Fruit fly (Drosophila melanogaster) whole organism, embryonic: ENCODE results near the gene Sec5.

Source experiments
- CG13894 ChIP-seq: fragments of 200-800 bp; sonication (Bioruptor generic); optimal IDR thresholded peaks from 3 replicates; lab custom pipeline; 2018; ENCODE audit warnings: missing biosample characterization, mild to moderate bottlenecking, missing genetic modification characterization, moderate library complexity
- CG17912 ChIP-seq: fragments of 200-800 bp; sonication (Bioruptor generic); optimal IDR thresholded peaks from 2 replicates; lab custom pipeline; 2018; ENCODE audit warnings: missing biosample characterization, mild to moderate bottlenecking, missing genetic modification characterization
- Dfd ChIP-seq, 2 experiments: fragments of >200 bp; optimal IDR thresholded peaks; 2 replicates each; lab custom pipeline; 2017; ENCODE audit warnings: missing biosample characterization in 2 of 2, missing genetic modification characterization in 2 of 2
- ERR ChIP-seq: fragments of 200-800 bp; sonication (Bioruptor generic); optimal IDR thresholded peaks from 2 replicates; lab custom pipeline; 2016; ENCODE audit warnings: missing biosample characterization, missing genetic modification characterization
- Fer3 ChIP-seq: fragments of 200-800 bp; sonication (Bioruptor generic); optimal IDR thresholded peaks from 2 replicates; lab custom pipeline; 2018; ENCODE audit warnings: missing biosample characterization, mild to moderate bottlenecking, missing genetic modification characterization, moderate library complexity
- MTF-1 ChIP-seq: fragments of 200-800 bp; sonication (Bioruptor generic); optimal IDR thresholded peaks from 2 replicates; lab custom pipeline; 2018; ENCODE audit warnings: missing biosample characterization, mild to moderate bottlenecking, missing genetic modification characterization, borderline replicate concordance
- NfI ChIP-seq: fragments of 200-800 bp; sonication (Bioruptor generic); optimal IDR thresholded peaks from 3 replicates; lab custom pipeline; 2018; ENCODE audit warnings: missing biosample characterization, mild to moderate bottlenecking, missing genetic modification characterization, moderate library complexity
- abd-A ChIP-seq: fragments of 200-800 bp; sonication (Bioruptor generic); optimal IDR thresholded peaks from 3 replicates; lab custom pipeline; 2019; ENCODE audit warnings: missing biosample characterization, mild to moderate bottlenecking, missing genetic modification characterization, moderate library complexity
- cg ChIP-seq: fragments of 200-800 bp; sonication (Bioruptor generic); optimal IDR thresholded peaks from 3 replicates; lab custom pipeline; 2019; ENCODE audit warnings: missing biosample characterization, mild to moderate bottlenecking, missing genetic modification characterization, moderate library complexity
- pan ChIP-seq, 4 experiments: fragments of >200 bp in 3 of 4; fragments of 200-800 bp in 1 of 4; sonication (Bioruptor generic) in 1 of 4; optimal IDR thresholded peaks in 3 of 4; IDR thresholded peaks in 1 of 4; 2 replicates each; pipeline versions ENCODE4 v1.3.6 to Lab custom; 2017 to 2022; ENCODE audit warnings: missing biosample characterization in 2 of 4, missing genetic modification characterization in 2 of 4, mixed read lengths in 1 of 4
- run ChIP-seq: fragments of 200-800 bp; sonication (Bioruptor generic); optimal IDR thresholded peaks from 3 replicates; lab custom pipeline; 2018; ENCODE audit warnings: missing biosample characterization, mild to moderate bottlenecking, missing genetic modification characterization
- tx ChIP-seq: fragments of 200-800 bp; sonication (Bioruptor generic); optimal IDR thresholded peaks from 2 replicates; lab custom pipeline; 2016; ENCODE audit warnings: missing biosample characterization, missing genetic modification characterization

dm6 chr2L:3465918-3466727 lies 9.0 kb downstream of the Sec5 start, which contains the start of the genes msl-2 and ND-PDSW:
- no peak for TF ChIP-seq ERR (GFP tag; lab: Kevin White, UChicago)
- no peak for TF ChIP-seq pan (optimal IDR thresholded peaks at IDR 0.05; lab: Kevin White, UChicago)
- no peak for TF ChIP-seq pan (GFP tag; optimal IDR thresholded peaks at IDR 0.05 in 1 of 2, IDR thresholded peaks at IDR 0.05 in 1 of 2)
- no peak for TF ChIP-seq cg (GFP tag; lab: Kevin White, UChicago)
- TF ChIP-seq NfI (GFP tag; lab: Kevin White, UChicago), result no peak
- no peak for TF ChIP-seq Fer3 (tag; lab: Kevin White, UChicago)
- TF ChIP-seq MTF-1 (GFP tag; lab: Kevin White, UChicago), result no peak
- TF ChIP-seq CG13894 (tag; lab: Kevin White, UChicago), result no peak
- TF ChIP-seq run (tag; lab: Kevin White, UChicago), result no peak
- no peak for TF ChIP-seq Dfd (GFP tag; optimal IDR thresholded peaks at IDR 0.05; lab: Kevin White, UChicago)
- TF ChIP-seq abd-A (tag; lab: Kevin White, UChicago), result no peak
- no peak for TF ChIP-seq CG17912 (GFP tag; lab: Kevin White, UChicago)
- TF ChIP-seq tx (GFP tag; lab: Kevin White, UChicago), result no peak
